Worm (Caenorhabditis elegans) whole organism, young adult: ENCODE results near the gene gldi-5.
A peak's percentile ranks its signal among the peaks of the same experiment; 100 is the strongest.

Experiments
- C06A6.2 ChIP-seq: fragments of 200-800 bp; sonication (Bioruptor generic); conservative IDR thresholded peaks from 2 replicates; pipeline ENCODE4 v1.3.6; 2022; ENCODE audit warnings: missing genetic modification characterization, missing compliant biosample characterization
- C17E4.6 ChIP-seq: fragments of 200-800 bp; sonication (Bioruptor generic); IDR thresholded peaks from 2 replicates; pipeline ENCODE4 v1.3.6; 2022; ENCODE audit warnings: missing genetic modification reagents, missing genetic modification characterization, missing compliant biosample characterization
- F10E7.11 ChIP-seq: sonication (generic microtip); optimal IDR thresholded peaks from 2 replicates; lab custom pipeline; 2017; ENCODE audit warnings: mild to moderate bottlenecking, missing genetic modification characterization, moderate library complexity, missing compliant biosample characterization
- F22D6.2 ChIP-seq: sonication (generic microtip); optimal IDR thresholded peaks from 2 replicates; lab custom pipeline; 2016; ENCODE audit warnings: mild to moderate bottlenecking, missing genetic modification characterization, missing compliant biosample characterization
- F52B5.7 ChIP-seq: sonication (generic microtip); optimal IDR thresholded peaks from 2 replicates; lab custom pipeline; 2016; ENCODE audit warnings: mild to moderate bottlenecking, missing genetic modification characterization, missing compliant biosample characterization
- F57A8.1 ChIP-seq: fragments of 200-800 bp; sonication (Bioruptor generic); optimal IDR thresholded peaks from 2 replicates; lab custom pipeline; 2018; ENCODE audit warnings: mild to moderate bottlenecking, missing genetic modification characterization, moderate library complexity, missing compliant biosample characterization
- K12H6.12 ChIP-seq: fragments of 200-800 bp; sonication (Bioruptor generic); optimal IDR thresholded peaks from 2 replicates; lab custom pipeline; 2018; ENCODE audit warnings: mild to moderate bottlenecking, missing genetic modification characterization, missing compliant biosample characterization
- T07F8.4 ChIP-seq: sonication (generic microtip); optimal IDR thresholded peaks from 2 replicates; lab custom pipeline; 2016; ENCODE audit warnings: mild to moderate bottlenecking, missing genetic modification characterization, moderate library complexity, missing compliant biosample characterization
- Y95B8A.8 ChIP-seq: fragments of 200-800 bp; sonication (Bioruptor generic); IDR thresholded peaks from 2 replicates; pipeline ENCODE4 v1.3.6; 2022; ENCODE audit warnings: missing genetic modification reagents, missing genetic modification characterization, missing compliant biosample characterization
- ZK185.1 ChIP-seq: sonication (generic microtip); optimal IDR thresholded peaks from 2 replicates; lab custom pipeline; 2016; ENCODE audit warnings: mild to moderate bottlenecking, missing genetic modification characterization, missing compliant biosample characterization; ENCODE audit not compliant: poor library complexity, severe bottlenecking
- akir-1 ChIP-seq: fragments of 200-800 bp; sonication (Bioruptor generic); optimal IDR thresholded peaks from 2 replicates; lab custom pipeline; 2018; ENCODE audit warnings: mild to moderate bottlenecking, missing genetic modification characterization, moderate library complexity, missing compliant biosample characterization
- ama-1 ChIP-seq, 3 experiments: fragments of 150-350 bp in 1 of 3; sonication (generic microtip) in 2 of 3; optimal IDR thresholded peaks; 2 replicates each; lab custom pipeline; 2014 to 2018; ENCODE audit warnings: missing biosample characterization in 2 of 3, missing genetic modification characterization in 2 of 3, missing genetic modification reagents in 2 of 3
- aptf-2 ChIP-seq: fragments of 200-800 bp; sonication (Bioruptor generic); conservative IDR thresholded peaks from 2 replicates; pipeline ENCODE4 v1.3.6; 2022; ENCODE audit warnings: missing genetic modification reagents, missing genetic modification characterization, missing compliant biosample characterization
- aptf-3 ChIP-seq: fragments of 200-800 bp; sonication (Bioruptor generic); IDR thresholded peaks from 2 replicates; pipeline ENCODE4 v1.3.6; 2022; ENCODE audit warnings: missing genetic modification characterization, missing compliant biosample characterization
- cebp-2 ChIP-seq: fragments of 200-800 bp; sonication (Bioruptor generic); IDR thresholded peaks from 2 replicates; pipeline ENCODE4 v1.3.6; 2022; ENCODE audit warnings: missing genetic modification characterization, missing compliant biosample characterization
- ceh-79 ChIP-seq: sonication (generic microtip); optimal IDR thresholded peaks from 2 replicates; lab custom pipeline; 2017; ENCODE audit warnings: mild to moderate bottlenecking, missing genetic modification characterization, missing compliant biosample characterization
- ceh-91 ChIP-seq: fragments of 200-800 bp; sonication (Bioruptor generic); IDR thresholded peaks from 2 replicates; pipeline ENCODE4 v1.3.6; 2022; ENCODE audit warnings: missing genetic modification reagents, missing genetic modification characterization, missing compliant biosample characterization
- efl-1 ChIP-seq: fragments of 150-350 bp; optimal IDR thresholded peaks from 2 replicates; lab custom pipeline; 2014; ENCODE audit warnings: missing biosample characterization, missing genetic modification reagents, missing genetic modification characterization
- egrh-3 ChIP-seq: fragments of 200-800 bp; sonication (Bioruptor generic); IDR thresholded peaks from 2 replicates; pipeline ENCODE4 v1.3.6; 2022; ENCODE audit warnings: missing genetic modification reagents, missing genetic modification characterization, missing compliant biosample characterization
- ets-4 ChIP-seq: fragments of 200-800 bp; sonication (Bioruptor generic); optimal IDR thresholded peaks from 2 replicates; lab custom pipeline; 2018; ENCODE audit warnings: mild to moderate bottlenecking, missing genetic modification characterization, missing compliant biosample characterization
- fkh-3 ChIP-seq: sonication (generic microtip); optimal IDR thresholded peaks from 2 replicates; lab custom pipeline; 2016; ENCODE audit warnings: mild to moderate bottlenecking, missing genetic modification characterization, missing compliant biosample characterization
- hsf-1 ChIP-seq: fragments of 200-800 bp; sonication (Bioruptor generic); IDR thresholded peaks from 2 replicates; pipeline ENCODE4 v1.3.6; 2022; ENCODE audit warnings: missing genetic modification reagents, missing genetic modification characterization, missing compliant biosample characterization
- lsl-1 ChIP-seq: fragments of 200-800 bp; sonication (Bioruptor generic); optimal IDR thresholded peaks from 2 replicates; lab custom pipeline; 2018; ENCODE audit warnings: mild to moderate bottlenecking, missing genetic modification characterization, moderate library complexity, missing compliant biosample characterization
- madf-6 ChIP-seq: fragments of 200-800 bp; sonication (Bioruptor generic); IDR thresholded peaks from 2 replicates; pipeline ENCODE4 v1.3.6; 2022; ENCODE audit warnings: missing genetic modification reagents, missing genetic modification characterization, missing compliant biosample characterization
- madf-8 ChIP-seq: fragments of 200-800 bp; sonication (Bioruptor generic); conservative IDR thresholded peaks from 2 replicates; pipeline ENCODE4 v1.3.6; 2022; ENCODE audit warnings: missing genetic modification reagents, missing genetic modification characterization, missing compliant biosample characterization
- mes-4 ChIP-seq: sonication (generic microtip); optimal IDR thresholded peaks from 2 replicates; lab custom pipeline; 2016; ENCODE audit warnings: missing genotype, missing genetic modification characterization, missing compliant biosample characterization
- nfya-1 ChIP-seq: sonication (generic microtip); optimal IDR thresholded peaks from 2 replicates; lab custom pipeline; 2017; ENCODE audit warnings: antibody characterized with exemption, missing compliant biosample characterization, missing genetic modification characterization, borderline replicate concordance; ENCODE audit not compliant: insufficient read depth
- nfya-2 ChIP-seq: fragments of 200-800 bp; sonication (Bioruptor generic); IDR thresholded peaks from 2 replicates; pipeline ENCODE4 v1.3.6; 2022; ENCODE audit warnings: missing genetic modification reagents, missing genetic modification characterization, missing compliant biosample characterization
- nhr-179 ChIP-seq: sonication (generic microtip); optimal IDR thresholded peaks from 2 replicates; lab custom pipeline; 2016; ENCODE audit warnings: mild to moderate bottlenecking, missing genetic modification characterization, missing compliant biosample characterization
- nhr-90 ChIP-seq: sonication (generic microtip); optimal IDR thresholded peaks from 2 replicates; lab custom pipeline; 2016; ENCODE audit warnings: missing genotype, mild to moderate bottlenecking, missing genetic modification characterization, missing compliant biosample characterization
- pbrm-1 ChIP-seq: fragments of 200-800 bp; sonication (Bioruptor generic); IDR thresholded peaks from 2 replicates; pipeline ENCODE4 v1.3.6; 2022; ENCODE audit warnings: missing genetic modification reagents, missing genetic modification characterization, missing compliant biosample characterization
- pha-4 ChIP-seq: fragments of 150-350 bp; sonication (generic microtip); optimal IDR thresholded peaks from 2 replicates; lab custom pipeline; 2014; ENCODE audit warnings: missing biosample characterization, missing genetic modification reagents, missing genetic modification characterization
- sdz-38 ChIP-seq: sonication (generic microtip); optimal IDR thresholded peaks from 2 replicates; lab custom pipeline; 2016; ENCODE audit warnings: missing genotype, missing genetic modification characterization, missing compliant biosample characterization
- snpc-3.4 ChIP-seq: sonication (generic microtip); optimal IDR thresholded peaks from 2 replicates; lab custom pipeline; 2017; ENCODE audit warnings: missing genetic modification characterization, mild to moderate bottlenecking, missing compliant biosample characterization, antibody characterized with exemption, moderate library complexity, missing genotype, missing genetic modification reagents
- somi-1 ChIP-seq: fragments of 200-800 bp; sonication (Bioruptor generic); optimal IDR thresholded peaks from 2 replicates; lab custom pipeline; 2018; ENCODE audit warnings: mild to moderate bottlenecking, missing genetic modification characterization, missing compliant biosample characterization
- zfh-2 ChIP-seq: fragments of 200-800 bp; sonication (Bioruptor generic); conservative IDR thresholded peaks from 2 replicates; pipeline ENCODE4 v1.3.6; 2022; ENCODE audit warnings: missing genetic modification reagents, missing genetic modification characterization, missing compliant biosample characterization
- zim-3 ChIP-seq: sonication (generic microtip); optimal IDR thresholded peaks from 2 replicates; lab custom pipeline; 2017; ENCODE audit warnings: mild to moderate bottlenecking, missing genetic modification characterization, moderate library complexity, missing compliant biosample characterization
- ztf-18 ChIP-seq: sonication (generic microtip); optimal IDR thresholded peaks from 2 replicates; lab custom pipeline; 2016; ENCODE audit warnings: missing genotype, mild to moderate bottlenecking, missing genetic modification characterization, missing compliant biosample characterization
- ztf-26 ChIP-seq: sonication (generic microtip); optimal IDR thresholded peaks from 2 replicates; lab custom pipeline; 2017; ENCODE audit warnings: missing genetic modification characterization, missing compliant biosample characterization

The gldi-5 gene

ce11 chrIII:3742090-3742489 lies 15.8 kb upstream of the gldi-5 start:
- 0 out of 2 replicates have a peak, but pooled peaks have one; percentile 17 for TF ChIP-seq egrh-3
- peak; percentile 74 for TF ChIP-seq madf-6 (GFP tag; lab: Robert Waterston, UW)
- no peak for TF ChIP-seq ceh-79 (tag; lab: Kevin White, UChicago)
- TF ChIP-seq nhr-179 (tag; lab: Kevin White, UChicago) = no peak
- TF ChIP-seq zfh-2 (GFP tag; lab: Robert Waterston, UW) = peak; percentile 58; the same call in 1 of the 2 replicates
- TF ChIP-seq efl-1 (GFP tag; lab: Kevin White, UChicago) = peak; percentile 50
- peak; percentile 37; the same call in 1 of the 2 replicates for TF ChIP-seq madf-8 (GFP tag; lab: Robert Waterston, UW)

- TF ChIP-seq nhr-179 (tag; lab: Kevin White, UChicago) (no peak), hsf-1 (GFP tag; lab: Robert Waterston, UW) (no peak), nfya-1 (tag; lab: Kevin White, UChicago) (no peak), madf-6 (GFP tag; lab: Robert Waterston, UW) (no peak), C17E4.6 (GFP tag; lab: Robert Waterston, UW) (no peak), cebp-2 (no peak), lsl-1 (GFP tag; lab: Kevin White, UChicago) (no peak), F52B5.7 (tag; lab: Kevin White, UChicago) (no peak), K12H6.12 (no peak), ets-4 (GFP tag; lab: Kevin White, UChicago) (no peak), Y95B8A.8 (GFP tag; lab: Robert Waterston, UW) (no peak), madf-8 (GFP tag; lab: Robert Waterston, UW) (no peak)
Observed at ce11 chrIII:3738331-3738730, 12.0 kb upstream of the gldi-5 start.

- TF ChIP-seq ama-1 (optimal IDR thresholded peaks at IDR 0.05; lab: Kevin White, UChicago) = no peak
- TF ChIP-seq ama-1 (GFP tag; optimal IDR thresholded peaks at IDR 0.05; lab: Kevin White, UChicago) = no peak
- TF ChIP-seq F22D6.2 = no peak
- TF ChIP-seq F10E7.11 = no peak
- TF ChIP-seq zfh-2 (GFP tag; lab: Robert Waterston, UW) = peak; percentile 82
- no peak for TF ChIP-seq C06A6.2 (GFP tag; lab: Robert Waterston, UW)
- TF ChIP-seq, all 124 proteins: peak for 1
Observed at ce11 chrIII:3737742-3738141, 11.4 kb upstream of the gldi-5 start.

ce11 chrIII:3736302-3736701 lies 10.0 kb upstream of the gldi-5 start, which contains the start of gene F34D10.4:
TSS of gene F34D10.4 (plus strand) at chrIII:3736602.
- TF ChIP-seq T07F8.4 (tag; lab: Kevin White, UChicago) (no peak), F22D6.2 (no peak), aptf-2 (no peak), mes-4 (no peak), ztf-26 (tag; lab: Kevin White, UChicago) (no peak), nhr-90 (tag; lab: Kevin White, UChicago) (no peak), ZK185.1 (tag; lab: Kevin White, UChicago) (no peak), ceh-91 (no peak), aptf-3 (GFP tag; lab: Robert Waterston, UW) (no peak), pbrm-1 (GFP tag; lab: Robert Waterston, UW) (no peak)
- TF ChIP-seq, all 124 proteins: peak for 0

ce11 chrIII:3735509-3736255 lies 9.4 kb upstream of the gldi-5 start:
- TF ChIP-seq somi-1 (GFP tag; lab: Kevin White, UChicago) = peak; percentile 12
- peak; percentile 32 for TF ChIP-seq ama-1 (optimal IDR thresholded peaks at IDR 0.05; lab: Kevin White, UChicago)
- TF ChIP-seq ama-1 (GFP tag; optimal IDR thresholded peaks at IDR 0.05; lab: Kevin White, UChicago) = no peak
- no peak for TF ChIP-seq lsl-1 (GFP tag; lab: Kevin White, UChicago)
- TF ChIP-seq F22D6.2 = no peak
- no peak for TF ChIP-seq F57A8.1 (GFP tag; lab: Kevin White, UChicago)
- TF ChIP-seq ztf-18 = no peak
- TF ChIP-seq nfya-2 (GFP tag; lab: Robert Waterston, UW) = no peak
- TF ChIP-seq sdz-38 (tag; lab: Kevin White, UChicago) = no peak
- TF ChIP-seq zim-3 (tag; lab: Kevin White, UChicago) = no peak
- no peak for TF ChIP-seq fkh-3 (tag; lab: Kevin White, UChicago)
- TF ChIP-seq C17E4.6 (GFP tag; lab: Robert Waterston, UW) = no peak
- TF ChIP-seq pha-4 (tag; lab: Kevin White, UChicago) = no peak
- no peak for TF ChIP-seq akir-1
- TF ChIP-seq mes-4 = no peak
- peak; percentile 46; the same call in 1 of the 2 replicates for TF ChIP-seq zfh-2 (GFP tag; lab: Robert Waterston, UW)
- peak; percentile 10 for TF ChIP-seq snpc-3.4 (tag; lab: Kevin White, UChicago)
